Worm (Caenorhabditis elegans) whole organism, midembryonic: ENCODE data around the gene lnp-1.

ENCODE experiments used
- T22C8.4 ChIP-seq: fragments of 200-800 bp; sonication (Bioruptor generic); IDR thresholded peaks from 2 replicates; pipeline ENCODE4 v1.3.6; 2022; ENCODE audit warnings: missing genetic modification characterization, missing compliant biosample characterization
- flt-1 ChIP-seq: fragments of 200-800 bp; sonication (Bioruptor generic); IDR thresholded peaks from 2 replicates; pipeline ENCODE4 v1.3.6; 2022; ENCODE audit warnings: missing genetic modification characterization, missing compliant biosample characterization
- med-1 ChIP-seq: sonication (generic microtip); optimal IDR thresholded peaks from 2 replicates; lab custom pipeline; 2017; ENCODE audit warnings: missing genetic modification characterization, mild to moderate bottlenecking, missing compliant biosample characterization, antibody characterized with exemption, missing genetic modification reagents; ENCODE audit not compliant: insufficient read depth
- ref-1 ChIP-seq: fragments of 200-800 bp; sonication (Bioruptor generic); conservative IDR thresholded peaks from 2 replicates; pipeline ENCODE4 v1.3.6; 2022; ENCODE audit warnings: missing genetic modification reagents, missing genetic modification characterization, missing compliant biosample characterization
- tab-1 ChIP-seq: fragments of 200-800 bp; sonication (Bioruptor generic); IDR thresholded peaks from 2 replicates; pipeline ENCODE4 v1.3.6; 2022; ENCODE audit warnings: missing genetic modification characterization, missing compliant biosample characterization

ce11 chrX:4550987-4551386, 37.6 kb upstream of the lnp-1 start:
- TF ChIP-seq tab-1 (GFP tag; lab: Robert Waterston, UW) (no peak), flt-1 (GFP tag; lab: Robert Waterston, UW) (no peak), ref-1 (GFP tag; lab: Robert Waterston, UW) (no peak), T22C8.4 (GFP tag; lab: Robert Waterston, UW) (no peak), med-1 (GFP tag; lab: Kevin White, UChicago) (no peak)
